Fruit fly (Drosophila melanogaster): ENCODE results near the gene ND-ACP.

ND-ACP gene

DNA sequence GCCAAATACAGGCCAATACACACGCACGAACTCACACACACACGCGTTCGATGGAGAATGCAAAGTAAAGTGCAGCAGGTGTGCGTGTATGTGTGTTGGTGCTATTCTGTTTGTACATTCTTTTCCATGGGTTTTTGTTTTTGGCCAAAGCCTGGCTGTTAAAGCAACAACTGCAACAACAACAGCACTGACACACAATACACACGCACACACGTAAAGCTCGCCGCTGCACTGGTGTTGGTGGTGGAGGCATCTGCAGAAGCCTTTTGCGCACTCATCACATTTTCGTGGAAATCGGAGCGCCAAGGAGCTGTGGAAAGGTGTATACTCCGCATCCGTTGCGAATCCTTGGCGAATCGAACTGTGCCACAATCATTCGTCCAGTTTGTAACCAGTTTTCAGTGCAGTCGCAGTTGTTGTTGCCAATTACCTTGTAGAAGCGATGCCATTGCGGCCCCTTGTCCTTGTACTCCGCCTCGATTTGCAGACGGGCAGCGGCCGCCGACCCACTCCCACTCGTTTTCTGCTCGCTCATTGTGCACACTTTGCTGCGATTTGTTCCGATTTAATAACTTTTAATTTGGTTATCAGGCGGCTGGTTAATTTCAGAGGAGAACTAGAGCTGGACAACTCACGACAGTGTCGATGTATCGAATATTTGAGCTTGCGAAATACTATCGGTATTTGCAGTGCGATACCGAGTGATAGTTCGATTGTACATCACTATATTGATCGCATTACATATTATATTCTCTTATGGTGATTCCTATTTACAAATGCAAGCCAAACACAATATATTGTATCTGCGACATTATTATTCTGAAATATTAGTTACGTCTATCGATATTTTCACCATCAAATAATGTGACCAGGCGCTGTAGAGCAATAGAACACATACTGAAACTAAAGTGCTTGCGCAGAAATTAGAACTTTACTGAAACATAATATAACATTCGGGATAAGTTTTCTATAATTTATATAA, 20.5 kb downstream of the ND-ACP start (continued):
- TF ChIP-seq CG3163 (GFP tag; optimal IDR thresholded peaks at IDR 0.05): no peak
- no peak for TF ChIP-seq seq (GFP tag; IDR thresholded peaks at IDR 0.05)
- TF ChIP-seq Tbp (GFP tag; optimal IDR thresholded peaks at IDR 0.05): no peak
- TF ChIP-seq HLH54F (GFP tag; optimal IDR thresholded peaks at IDR 0.05): peak; percentile 38
- peak; percentile 99 for TF ChIP-seq CG34224 (GFP tag; IDR thresholded peaks at IDR 0.05; ENCODE audit: partially characterized antibody)
- no peak for TF ChIP-seq fu2 (GFP tag; optimal IDR thresholded peaks at IDR 0.05)
- TF ChIP-seq CG12071 (GFP tag; optimal IDR thresholded peaks at IDR 0.05): no peak
- TF ChIP-seq CG17385 (GFP tag; optimal IDR thresholded peaks at IDR 0.05): no peak
- no peak for TF ChIP-seq zfh1 (GFP tag; IDR thresholded peaks at IDR 0.05)
- TF ChIP-seq sna (GFP tag; IDR thresholded peaks at IDR 0.05; ENCODE audit: partially characterized antibody): peak; percentile 97
- TF ChIP-seq Hsf (GFP tag; optimal IDR thresholded peaks at IDR 0.05): peak; percentile 49
- TF ChIP-seq BtbVII (GFP tag; optimal IDR thresholded peaks at IDR 0.05): no peak
- peak; percentile 5 for TF ChIP-seq ems (GFP tag; optimal IDR thresholded peaks at IDR 0.05)
- TF ChIP-seq NC2α (GFP tag; optimal IDR thresholded peaks at IDR 0.05): no peak
- TF ChIP-seq Fer1 (GFP tag; optimal IDR thresholded peaks at IDR 0.05): no peak
- TF ChIP-seq Asciz (GFP tag; optimal IDR thresholded peaks at IDR 0.05): no peak
- TF ChIP-seq Elba2 (GFP tag; optimal IDR thresholded peaks at IDR 0.05): no peak
- TF ChIP-seq CG2712 (tag; optimal IDR thresholded peaks at IDR 0.05): peak; percentile 59
- no peak for TF ChIP-seq CG1647 (GFP tag; optimal IDR thresholded peaks at IDR 0.05)
- peak; percentile 97 for TF ChIP-seq unc-4 (GFP tag; IDR thresholded peaks at IDR 0.05; ENCODE audit: partially characterized antibody)
- no peak for TF ChIP-seq Gsc (GFP tag; IDR thresholded peaks at IDR 0.05)
- TF ChIP-seq dmrt99B (tag; optimal IDR thresholded peaks at IDR 0.05): peak; percentile 35
- no peak for TF ChIP-seq Spps (tag; optimal IDR thresholded peaks at IDR 0.05)
- no peak for TF ChIP-seq odd (GFP tag; optimal IDR thresholded peaks at IDR 0.05)
- TF ChIP-seq sima (GFP tag; optimal IDR thresholded peaks at IDR 0.05): no peak
- peak; percentile 77 for TF ChIP-seq slbo (GFP tag; IDR thresholded peaks at IDR 0.05)
- TF ChIP-seq ab (GFP tag; optimal IDR thresholded peaks at IDR 0.05): no peak
- TF ChIP-seq grn (GFP tag; optimal IDR thresholded peaks at IDR 0.05): no peak
- no peak for TF ChIP-seq CG11093 (GFP tag; IDR thresholded peaks at IDR 0.05)
- no peak for TF ChIP-seq CG6654 (GFP tag; optimal IDR thresholded peaks at IDR 0.05)
- peak; percentile 94 for TF ChIP-seq tna (GFP tag; IDR thresholded peaks at IDR 0.05; ENCODE audit: partially characterized antibody)
- peak; percentile 77 for TF ChIP-seq sens (GFP tag)
- TF ChIP-seq CG10654 (GFP tag; optimal IDR thresholded peaks at IDR 0.05): no peak
- no peak for TF ChIP-seq CG14667 (GFP tag; IDR thresholded peaks at IDR 0.05)
- TF ChIP-seq CG9215 (GFP tag; IDR thresholded peaks at IDR 0.05): peak; percentile 7; the same call in 1 of the 2 replicates
- no peak for TF ChIP-seq C15 (GFP tag; IDR thresholded peaks at IDR 0.05)
- TF ChIP-seq tin (GFP tag; optimal IDR thresholded peaks at IDR 0.05): peak; percentile 11
- no peak for TF ChIP-seq vfl (GFP tag; optimal IDR thresholded peaks at IDR 0.05)
- peak; percentile 98 for TF ChIP-seq hb (GFP tag; IDR thresholded peaks at IDR 0.05; ENCODE audit: partially characterized antibody)
- TF ChIP-seq CG4404 (GFP tag; IDR thresholded peaks at IDR 0.05): no peak
- TF ChIP-seq CG31388 (GFP tag; optimal IDR thresholded peaks at IDR 0.05): no peak
- no peak for TF ChIP-seq Sox100B (GFP tag; optimal IDR thresholded peaks at IDR 0.05)
- TF ChIP-seq gt (GFP tag; IDR thresholded peaks at IDR 0.05): no peak
- TF ChIP-seq Camta (GFP tag; optimal IDR thresholded peaks at IDR 0.05): peak; percentile 38
- TF ChIP-seq CG2129 (GFP tag; IDR thresholded peaks at IDR 0.05; ENCODE audit: partially characterized antibody): peak; percentile 97
- no peak for TF ChIP-seq CG11398 (GFP tag; optimal IDR thresholded peaks at IDR 0.05)
- no peak for TF ChIP-seq Doc2 (GFP tag; IDR thresholded peaks at IDR 0.05)
- peak; percentile 97 for TF ChIP-seq vnd (GFP tag; IDR thresholded peaks at IDR 0.05; ENCODE audit: partially characterized antibody)
- TF ChIP-seq Hr39 (optimal IDR thresholded peaks at IDR 0.05): no peak
- TF ChIP-seq Bgb (GFP tag; IDR thresholded peaks at IDR 0.05; ENCODE audit: partially characterized antibody): peak; percentile 98
